Fruit fly (Drosophila melanogaster): ENCODE measurements around the gene CG31156.

The CG31156 gene

DNA sequence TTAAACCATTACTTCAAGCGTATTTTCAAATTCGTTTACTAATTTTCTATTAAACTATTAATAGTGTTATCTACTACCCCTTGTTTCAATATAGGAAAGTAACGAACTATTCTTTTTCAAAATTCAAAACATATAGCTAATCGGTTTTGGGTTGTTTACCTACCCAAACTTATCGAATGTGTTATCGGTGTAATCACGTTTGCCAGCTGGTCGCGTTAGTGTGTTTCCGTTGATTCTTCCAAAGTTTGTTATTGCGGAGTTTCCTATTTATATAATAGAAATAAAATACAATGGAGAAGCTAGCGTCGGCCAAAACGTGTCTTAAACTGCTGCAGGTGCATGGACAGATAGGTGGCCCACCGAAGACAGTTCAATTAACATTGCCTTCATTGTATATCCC is 4.8 kb upstream of the CG31156 start, which contains the start of gene mRpL45 (continued):
- TF ChIP-seq CG8359 (GFP tag; optimal IDR thresholded peaks at IDR 0.05; ENCODE audit: borderline replicate concordance) (no peak), CG7987 (GFP tag; optimal IDR thresholded peaks at IDR 0.05) (no peak), CG7271 (tag; optimal IDR thresholded peaks at IDR 0.05) (no peak), mirr (GFP tag; optimal IDR thresholded peaks at IDR 0.05) (no peak), CG32772 (GFP tag; IDR thresholded peaks at IDR 0.05) (no peak), CG1024 (GFP tag; IDR thresholded peaks at IDR 0.05) (no peak), ttk (GFP tag; IDR thresholded peaks at IDR 0.05) (no peak), Drgx (GFP tag; IDR thresholded peaks at IDR 0.05) (no peak), bcd (GFP tag; optimal IDR thresholded peaks at IDR 0.05) (no peak), CG3838 (GFP tag; optimal IDR thresholded peaks at IDR 0.05) (no peak), CG18476 (GFP tag; optimal IDR thresholded peaks at IDR 0.05) (no peak), CG6689 (GFP tag; IDR thresholded peaks at IDR 0.05) (no peak), CG16779 (GFP tag; IDR thresholded peaks at IDR 0.05) (no peak), Ada2b (GFP tag; IDR thresholded peaks at IDR 0.05) (no peak), D (optimal IDR thresholded peaks at IDR 0.05) (no peak), D (GFP tag; optimal IDR thresholded peaks at IDR 0.05) (no peak), CG2875 (GFP tag; optimal IDR thresholded peaks at IDR 0.05) (no peak), salm (tag; optimal IDR thresholded peaks at IDR 0.05) (no peak), inv (GFP tag; IDR thresholded peaks at IDR 0.05; ENCODE audit: partially characterized antibody) (peak; percentile 36), CG7745 (tag; optimal IDR thresholded peaks at IDR 0.05) (no peak), CG42726 (GFP tag; IDR thresholded peaks at IDR 0.05; ENCODE audit: partially characterized antibody) (no peak), CG1832 (GFP tag; optimal IDR thresholded peaks at IDR 0.05) (no peak), CG11696 (GFP tag; IDR thresholded peaks at IDR 0.05) (no peak), Dref (GFP tag; IDR thresholded peaks at IDR 0.05) (peak; percentile 84), Scr (GFP tag; IDR thresholded peaks at IDR 0.05; ENCODE audit: partially characterized antibody) (peak; percentile 54), eve (GFP tag; optimal IDR thresholded peaks at IDR 0.05) (no peak), HmgZ (tag; optimal IDR thresholded peaks at IDR 0.05) (no peak), CG14050 (GFP tag; IDR thresholded peaks at IDR 0.05) (no peak), HLH4C (GFP tag; IDR thresholded peaks at IDR 0.05; ENCODE audit: partially characterized antibody) (peak; percentile 80), CG11695 (GFP tag; IDR thresholded peaks at IDR 0.05) (no peak), Lim3 (GFP tag; IDR thresholded peaks at IDR 0.05) (no peak), zfh1 (GFP tag; IDR thresholded peaks at IDR 0.05) (no peak), jing (GFP tag; optimal IDR thresholded peaks at IDR 0.05) (no peak), ssp (GFP tag; IDR thresholded peaks at IDR 0.05) (no peak), crc (GFP tag; optimal IDR thresholded peaks at IDR 0.05) (no peak), CG12155 (GFP tag; optimal IDR thresholded peaks at IDR 0.05) (no peak), cad (GFP tag; optimal IDR thresholded peaks at IDR 0.05) (no peak), CG1792 (GFP tag; optimal IDR thresholded peaks at IDR 0.05) (no peak), hkb (optimal IDR thresholded peaks at IDR 0.05) (no peak), hkb (GFP tag; IDR thresholded peaks at IDR 0.05) (no peak), bowl (GFP tag; IDR thresholded peaks at IDR 0.05) (no peak), Hr3 (GFP tag; optimal IDR thresholded peaks at IDR 0.05) (no peak), CG11504 (tag; optimal IDR thresholded peaks at IDR 0.05) (no peak), CG18764 (GFP tag; optimal IDR thresholded peaks at IDR 0.05) (no peak), CG12071 (GFP tag; optimal IDR thresholded peaks at IDR 0.05) (no peak), CG11723 (GFP tag; optimal IDR thresholded peaks at IDR 0.05) (no peak), Dp (GFP tag; optimal IDR thresholded peaks at IDR 0.05) (peak; percentile 60), ham (GFP tag; IDR thresholded peaks at IDR 0.05) (no peak), CG2129 (GFP tag; IDR thresholded peaks at IDR 0.05; ENCODE audit: partially characterized antibody) (no peak), Xbp1 (GFP tag; optimal IDR thresholded peaks at IDR 0.05) (no peak), CG9876 (GFP tag; optimal IDR thresholded peaks at IDR 0.05) (no peak), cato (GFP tag; optimal IDR thresholded peaks at IDR 0.05; ENCODE audit: borderline replicate concordance) (no peak), NfI (GFP tag; optimal IDR thresholded peaks at IDR 0.05) (no peak)
